Worm (Caenorhabditis elegans) whole organism, L2 larva: ENCODE data around the gene F37C4.8.

ENCODE experiments used
- F13H6.1 ChIP-seq: sonication (generic microtip); optimal IDR thresholded peaks from 2 replicates; lab custom pipeline; 2016; ENCODE audit warnings: missing genetic modification characterization, missing compliant biosample characterization
- ZK546.5 ChIP-seq: sonication (generic microtip); optimal IDR thresholded peaks from 2 replicates; lab custom pipeline; 2017; ENCODE audit warnings: missing biosample characterization, missing genetic modification characterization
- fos-1 ChIP-seq: fragments of 150-350 bp; optimal IDR thresholded peaks from 2 replicates; lab custom pipeline; 2014; ENCODE audit warnings: missing biosample characterization, missing genetic modification characterization
- lin-39 ChIP-seq: fragments of 150-350 bp; optimal IDR thresholded peaks from 2 replicates; lab custom pipeline; 2014; ENCODE audit warnings: missing biosample characterization, missing genetic modification reagents, missing genetic modification characterization
- lsy-2 ChIP-seq, 2 experiments: fragments of 150-350 bp in 1 of 2; sonication (generic microtip) in 1 of 2; optimal IDR thresholded peaks; 2 replicates each; lab custom pipeline; 2014 to 2017; ENCODE audit warnings: missing biosample characterization in 2 of 2, missing genetic modification characterization in 2 of 2
- mab-5 ChIP-seq: fragments of 150-350 bp; optimal IDR thresholded peaks from 2 replicates; lab custom pipeline; 2014; ENCODE audit warnings: missing biosample characterization, missing genetic modification characterization
- mdl-1 ChIP-seq, 2 experiments: fragments of 150-350 bp in 1 of 2; sonication (generic microtip) in 1 of 2; optimal IDR thresholded peaks; 2 replicates each; lab custom pipeline; 2017; ENCODE audit warnings: missing biosample characterization in 2 of 2, missing genetic modification characterization in 2 of 2
- nhr-23 ChIP-seq: fragments of 150-350 bp; optimal IDR thresholded peaks from 2 replicates; lab custom pipeline; 2014; ENCODE audit warnings: missing biosample characterization, missing genetic modification reagents, missing genetic modification characterization
- snpc-4 ChIP-seq: fragments of 150-350 bp; optimal IDR thresholded peaks from 2 replicates; lab custom pipeline; 2014; ENCODE audit warnings: missing biosample characterization, missing genetic modification characterization
- ztf-4 ChIP-seq: fragments of 150-350 bp; optimal IDR thresholded peaks from 2 replicates; lab custom pipeline; 2014; ENCODE audit warnings: missing biosample characterization, missing genetic modification characterization

- TF ChIP-seq mdl-1 (tag; optimal IDR thresholded peaks at IDR 0.05; lab: Kevin White, UChicago) (no peak), fos-1 (tag; lab: Kevin White, UChicago) (no peak), ZK546.5 (tag; lab: Kevin White, UChicago) (no peak), nhr-23 (no peak), lsy-2 (tag; optimal IDR thresholded peaks at IDR 0.05; lab: Kevin White, UChicago) (no peak), ztf-4 (no peak), F13H6.1 (no peak), lin-39 (no peak), mab-5 (tag; lab: Kevin White, UChicago) (no peak), snpc-4 (no peak)
Observed at ce11 chrIV:3869875-3870274, 11.1 kb downstream of the F37C4.8 start.
